Fruit fly (Drosophila melanogaster) Kc167 (cell line): ENCODE measurements around the gene CG4328.

ENCODE experiments used
- Myc ChIP-seq: fragments of >200 bp; optimal IDR thresholded peaks from 2 replicates; lab custom pipeline; 2017; ENCODE audit warnings: missing external identifiers
- Sin3A ChIP-seq: fragments of >200 bp; optimal IDR thresholded peaks from 2 replicates; lab custom pipeline; 2018; ENCODE audit warnings: missing external identifiers
- h ChIP-seq: fragments of >200 bp; optimal IDR thresholded peaks from 3 replicates; lab custom pipeline; 2018; ENCODE audit warnings: missing external identifiers
- insv ChIP-seq: fragments of >200 bp; optimal IDR thresholded peaks from 3 replicates; lab custom pipeline; 2018; ENCODE audit warnings: missing external identifiers
- psq ChIP-seq: fragments of >200 bp; optimal IDR thresholded peaks from 2 replicates; lab custom pipeline; 2017; ENCODE audit warnings: missing external identifiers
- ttk ChIP-seq: sonication (Bioruptor generic); optimal IDR thresholded peaks from 2 replicates; lab custom pipeline; 2017; ENCODE audit warnings: missing external identifiers

CG4328 gene

DNA sequence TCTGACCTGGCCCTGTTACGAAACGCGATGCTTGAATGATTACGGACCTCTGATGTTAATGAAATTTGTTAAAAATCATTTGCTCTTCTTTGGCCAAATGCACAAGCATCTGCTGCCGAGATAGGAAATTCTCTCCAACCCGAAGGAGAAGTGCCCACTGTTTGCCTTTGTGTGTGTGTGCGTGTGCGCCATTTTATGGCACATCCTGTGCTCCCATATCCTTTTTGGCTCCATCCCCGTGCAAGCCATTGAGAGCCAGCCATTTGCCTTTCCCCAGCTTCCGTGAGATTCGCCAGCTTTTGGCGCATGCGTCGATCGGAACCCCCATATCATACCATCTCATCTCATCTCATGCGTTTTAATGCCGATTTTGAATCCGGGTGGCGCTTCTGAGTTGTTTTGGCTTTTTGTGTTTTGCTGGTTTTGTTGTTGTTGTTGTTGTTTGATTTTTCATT is at the start of gene CG4328:
Gene CG4328 (minus strand): TSS at position 51 of the 455 bp plus-strand sequence.
- TF ChIP-seq insv (lab: Kevin White, UChicago) (no peak), psq (lab: Kevin White, UChicago) (no peak), ttk (lab: Kevin White, UChicago) (no peak), Myc (lab: Kevin White, UChicago) (no peak), Sin3A (no peak), h (lab: Kevin White, UChicago) (no peak)

DNA sequence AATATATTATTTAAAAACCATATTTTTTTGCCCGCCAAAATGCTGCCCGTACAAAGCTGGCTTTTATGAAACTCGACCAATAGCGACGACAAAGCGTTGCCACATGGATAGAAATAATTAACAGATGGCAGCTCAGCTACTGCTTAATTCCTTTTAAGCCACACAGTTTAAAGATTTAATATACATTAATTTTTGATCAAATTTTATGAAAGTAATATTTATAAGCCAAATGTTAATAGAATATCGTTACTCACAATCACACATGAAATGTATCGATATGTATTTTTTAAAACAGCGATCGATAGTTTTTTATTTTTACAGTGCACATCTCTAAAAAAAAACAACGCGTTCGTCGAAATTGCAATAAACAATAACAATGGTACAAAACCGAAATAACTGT is 40.4 kb upstream of the CG4328 start, which contains the start of gene CG10418:
Gene CG10418 (plus strand): TSS at position 338 of the 400 bp plus-strand sequence.
- TF ChIP-seq psq (lab: Kevin White, UChicago) (no peak), h (lab: Kevin White, UChicago) (no peak), insv (lab: Kevin White, UChicago) (no peak), ttk (lab: Kevin White, UChicago) (no peak), Myc (lab: Kevin White, UChicago) (no peak), Sin3A (no peak)

DNA sequence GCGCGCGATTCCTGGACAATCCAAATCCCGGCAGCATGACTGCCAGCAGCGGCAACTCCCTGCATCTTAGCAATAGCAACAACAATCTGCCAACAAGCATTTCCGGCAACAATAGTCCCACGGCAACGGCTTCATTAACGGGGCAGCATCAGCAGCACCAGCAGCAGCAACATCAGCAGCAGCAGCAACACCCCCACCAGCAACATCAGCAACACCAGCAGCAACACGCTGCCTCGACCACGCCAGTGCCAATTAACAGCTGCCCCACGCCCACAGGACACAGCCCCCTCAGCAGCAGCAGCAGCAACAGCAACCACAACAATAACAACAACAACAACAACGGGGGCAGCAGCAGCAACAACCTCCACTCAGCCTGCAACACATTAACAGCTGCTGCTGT is 33.6 kb upstream of the CG4328 start:
- TF ChIP-seq Sin3A (no peak), Myc (lab: Kevin White, UChicago) (no peak), insv (lab: Kevin White, UChicago) (no peak), h (lab: Kevin White, UChicago) (no peak), ttk (lab: Kevin White, UChicago) (no peak), psq (lab: Kevin White, UChicago) (no peak)

DNA sequence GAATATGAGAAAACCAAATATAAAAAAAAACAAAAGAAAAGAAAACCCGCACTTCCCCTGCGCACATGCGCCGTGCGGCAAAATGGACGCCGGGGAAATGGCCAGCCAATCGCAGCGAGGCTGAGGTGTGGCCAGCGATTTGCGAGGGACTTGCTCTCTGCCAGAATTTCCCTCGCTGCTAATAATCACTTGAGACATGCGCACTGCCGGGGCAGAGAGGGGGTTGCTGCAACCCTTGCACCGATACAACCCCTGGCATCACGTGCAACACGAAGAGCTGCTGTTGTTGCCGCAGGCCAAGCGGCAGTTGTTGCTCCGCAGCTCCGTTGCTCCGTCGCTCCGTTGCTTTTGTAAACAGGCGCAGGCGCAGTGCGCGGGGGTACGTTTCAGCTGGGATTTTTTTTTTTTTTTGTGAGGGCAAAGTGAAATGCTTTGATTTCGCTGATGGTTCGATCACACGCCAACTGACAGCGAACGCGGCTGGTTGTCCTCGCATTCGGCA is 32.9 kb upstream of the CG4328 start, which contains the start of gene Lmx1a:
Gene Lmx1a (plus strand): TSS at position 452 of the 502 bp plus-strand sequence.
- TF ChIP-seq insv (lab: Kevin White, UChicago): no peak
- TF ChIP-seq Sin3A: no peak
- no peak for TF ChIP-seq psq (lab: Kevin White, UChicago)
- no peak for TF ChIP-seq ttk (lab: Kevin White, UChicago)
- no peak for TF ChIP-seq Myc (lab: Kevin White, UChicago)
- no peak for TF ChIP-seq h (lab: Kevin White, UChicago)

DNA sequence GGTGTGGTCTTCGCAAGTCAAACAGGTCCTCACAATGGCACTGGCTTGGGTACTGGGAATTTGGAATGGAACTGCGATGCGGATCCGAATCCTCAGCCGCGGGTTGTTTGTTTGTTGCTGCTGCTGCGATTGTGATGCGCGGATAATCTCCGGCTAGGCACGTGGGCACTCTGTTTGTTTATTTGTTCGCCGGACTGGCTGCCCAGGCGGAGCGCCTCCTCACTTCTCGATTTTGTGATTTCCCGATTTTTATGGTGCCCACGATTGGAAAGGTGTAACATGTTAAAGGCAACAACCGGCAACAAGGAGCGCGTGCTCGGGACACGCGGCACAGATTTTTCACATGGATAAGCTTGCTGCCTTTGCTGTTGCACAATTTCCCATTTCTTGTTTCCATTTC is 23.9 kb upstream of the CG4328 start:
- TF ChIP-seq Sin3A (no peak), Myc (lab: Kevin White, UChicago) (no peak), h (lab: Kevin White, UChicago) (no peak), insv (lab: Kevin White, UChicago) (no peak), psq (lab: Kevin White, UChicago) (no peak), ttk (lab: Kevin White, UChicago) (no peak)

DNA sequence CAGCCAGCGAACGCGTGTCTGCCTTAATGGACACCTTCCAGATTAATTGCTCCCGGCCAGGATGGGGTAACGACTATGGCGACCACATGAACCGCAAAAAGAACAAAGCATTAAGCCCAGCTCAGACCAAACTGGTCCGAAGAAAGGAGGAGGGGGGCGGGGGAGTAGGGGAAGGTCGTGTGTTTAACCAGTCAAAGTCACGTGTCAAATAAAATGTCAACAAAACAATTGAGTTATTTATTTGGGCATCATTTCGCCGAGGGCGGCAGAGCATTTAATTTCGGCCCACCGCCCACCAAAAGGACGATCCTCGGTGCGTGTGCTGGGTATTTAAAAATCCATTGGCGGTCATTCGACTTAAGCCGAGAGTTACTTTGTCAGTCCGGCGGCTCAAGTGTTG is 17.4 kb upstream of the CG4328 start:
- TF ChIP-seq h (lab: Kevin White, UChicago) (no peak), insv (lab: Kevin White, UChicago) (no peak), psq (lab: Kevin White, UChicago) (no peak), ttk (lab: Kevin White, UChicago) (no peak)

DNA sequence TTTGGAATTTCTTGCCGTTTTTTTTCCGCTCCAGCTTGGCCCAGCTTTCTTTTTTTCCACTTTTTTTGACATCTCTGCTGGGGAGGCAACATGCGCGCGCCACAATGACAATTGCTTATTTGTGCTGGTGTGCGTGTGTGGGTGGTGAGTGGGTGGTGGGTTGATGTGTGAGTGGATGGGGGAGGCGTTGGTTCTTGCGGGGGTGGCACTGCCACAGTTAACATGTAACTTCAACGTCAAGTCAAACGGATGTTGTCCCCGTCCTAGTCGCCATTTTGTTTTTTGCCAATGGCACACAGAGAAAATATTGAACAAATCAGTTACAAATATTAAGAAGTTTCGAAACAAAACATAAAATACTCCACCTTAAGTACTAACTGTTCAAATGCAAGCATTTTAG is 14.6 kb upstream of the CG4328 start, which contains the start of gene CG44355:
Gene CG44355 (plus strand): TSS at position 301 of the 400 bp plus-strand sequence.
- no peak for TF ChIP-seq insv (lab: Kevin White, UChicago)
- no peak for TF ChIP-seq psq (lab: Kevin White, UChicago)
- TF ChIP-seq Myc (lab: Kevin White, UChicago): no peak
- no peak for TF ChIP-seq ttk (lab: Kevin White, UChicago)
- TF ChIP-seq Sin3A: no peak
- no peak for TF ChIP-seq h (lab: Kevin White, UChicago)

DNA sequence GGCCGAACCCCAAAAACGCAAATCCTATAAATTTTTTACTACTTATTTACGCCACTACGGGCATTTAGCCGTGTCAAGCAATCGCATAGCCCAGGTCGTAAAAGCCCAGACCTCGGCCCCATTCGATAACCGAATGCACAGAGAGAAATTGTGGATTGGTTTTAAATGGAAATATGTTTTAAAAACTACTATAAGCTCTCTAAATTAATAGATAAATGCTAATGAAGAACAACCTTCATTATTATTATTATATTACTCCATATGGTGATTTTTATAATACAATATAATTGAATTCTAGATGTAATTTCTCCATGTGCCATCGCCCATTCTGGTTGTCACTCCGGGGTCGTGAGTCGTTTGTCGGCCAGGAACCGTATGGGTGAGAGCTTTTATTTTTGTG is 10.0 kb upstream of the CG4328 start:
- no peak for TF ChIP-seq ttk (lab: Kevin White, UChicago)
- TF ChIP-seq h (lab: Kevin White, UChicago): no peak
- TF ChIP-seq Myc (lab: Kevin White, UChicago): no peak
- no peak for TF ChIP-seq Sin3A
- no peak for TF ChIP-seq psq (lab: Kevin White, UChicago)
- no peak for TF ChIP-seq insv (lab: Kevin White, UChicago)

DNA sequence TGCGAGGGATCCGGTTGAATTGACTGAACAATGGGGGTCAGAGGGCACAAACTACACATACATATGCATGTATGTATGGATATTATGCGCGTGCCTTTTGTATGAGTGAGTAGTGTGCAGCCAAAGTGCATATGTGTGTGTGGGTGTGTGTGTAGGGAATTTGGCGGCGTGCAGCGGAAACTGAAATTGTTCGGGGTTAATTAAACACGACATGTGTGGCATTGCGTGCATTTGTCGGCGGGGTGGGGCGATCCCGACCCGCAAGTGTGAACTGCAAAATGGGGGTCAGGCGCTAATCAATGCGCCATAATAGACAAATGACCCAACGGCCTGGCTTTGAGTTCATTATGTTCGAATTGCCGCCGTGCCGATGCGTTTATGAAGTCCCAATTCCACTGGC is 2.2 kb upstream of the CG4328 start:
- TF ChIP-seq Sin3A (no peak), h (lab: Kevin White, UChicago) (no peak), insv (lab: Kevin White, UChicago) (no peak), Myc (lab: Kevin White, UChicago) (no peak), psq (lab: Kevin White, UChicago) (no peak), ttk (lab: Kevin White, UChicago) (no peak)

DNA sequence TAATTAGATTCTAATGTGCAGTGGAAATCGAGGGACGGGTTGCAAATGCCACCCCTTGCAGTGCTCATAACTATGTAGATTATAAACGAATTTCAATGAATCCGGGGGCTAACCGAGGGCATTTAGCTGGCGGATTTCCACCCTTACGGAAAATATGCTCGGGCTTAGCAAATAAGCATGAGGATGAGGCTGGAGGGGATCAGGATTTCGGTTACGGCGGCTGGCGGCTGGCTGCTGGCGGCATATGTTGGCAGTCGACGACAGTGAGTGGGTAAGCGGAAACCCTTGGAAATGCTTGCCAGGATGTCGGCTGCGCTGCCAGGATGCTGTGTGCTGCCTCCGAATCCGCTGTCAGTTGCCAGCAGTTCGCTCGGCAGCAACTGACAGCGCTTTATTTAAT is 1.3 kb downstream of the CG4328 start:
- no peak for TF ChIP-seq h (lab: Kevin White, UChicago)
- no peak for TF ChIP-seq ttk (lab: Kevin White, UChicago)
- no peak for TF ChIP-seq psq (lab: Kevin White, UChicago)
- TF ChIP-seq Sin3A: no peak
- TF ChIP-seq insv (lab: Kevin White, UChicago): no peak
- TF ChIP-seq Myc (lab: Kevin White, UChicago): no peak

DNA sequence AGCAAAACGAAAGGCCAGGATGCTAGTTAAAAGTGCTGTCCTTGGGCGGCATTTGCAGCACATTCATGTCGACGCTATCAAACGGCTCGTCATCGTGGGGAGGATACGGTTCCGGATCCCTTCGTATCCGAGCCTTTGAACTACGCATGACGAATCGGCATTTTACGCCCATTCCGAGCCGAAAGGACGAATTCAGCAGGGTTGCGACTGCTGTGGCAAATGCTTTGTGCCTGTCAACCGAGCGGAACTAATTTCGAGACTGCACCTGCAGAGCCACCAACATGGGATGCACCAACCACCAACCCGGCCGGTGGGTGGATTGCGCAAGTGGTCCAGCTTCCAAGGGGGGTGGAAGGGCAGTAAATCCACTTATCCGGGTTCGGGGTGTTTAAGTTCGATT is 5.4 kb downstream of the CG4328 start:
- TF ChIP-seq Sin3A (no peak), h (lab: Kevin White, UChicago) (no peak), Myc (lab: Kevin White, UChicago) (no peak), ttk (lab: Kevin White, UChicago) (no peak), psq (lab: Kevin White, UChicago) (no peak), insv (lab: Kevin White, UChicago) (no peak)

DNA sequence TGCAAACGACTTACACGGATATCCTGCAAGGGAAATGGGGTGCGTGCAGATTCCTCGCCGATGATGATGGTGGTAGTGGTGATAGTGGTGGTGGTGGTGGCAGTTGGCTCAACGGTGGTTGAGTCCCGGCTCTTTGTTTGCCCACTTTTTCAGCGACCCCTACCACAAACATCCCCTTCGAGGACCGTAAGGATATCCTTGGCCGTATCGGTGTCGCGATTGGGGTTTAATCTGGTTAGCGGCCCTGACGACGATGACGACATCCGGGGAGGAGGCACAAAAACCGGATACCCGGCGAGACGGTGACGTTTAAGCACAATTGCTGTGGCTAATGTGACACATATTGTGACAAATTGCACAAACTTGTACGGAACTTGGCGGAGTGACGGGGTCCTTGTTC is 6.3 kb downstream of the CG4328 start:
- TF ChIP-seq Myc (lab: Kevin White, UChicago): no peak
- no peak for TF ChIP-seq psq (lab: Kevin White, UChicago)
- no peak for TF ChIP-seq h (lab: Kevin White, UChicago)
- TF ChIP-seq insv (lab: Kevin White, UChicago): no peak
- no peak for TF ChIP-seq ttk (lab: Kevin White, UChicago)
- no peak for TF ChIP-seq Sin3A
